Fruit fly (Drosophila melanogaster) whole organism, embryonic: ENCODE data around the gene Orp8.

ENCODE experiments used
- Ada2b ChIP-seq: fragments of 200-800 bp; sonication (Bioruptor generic); IDR thresholded peaks from 2 replicates; pipeline ENCODE4 v1.3.6; 2022; ENCODE audit warnings: missing biosample characterization, missing genetic modification characterization
- Antp ChIP-seq: fragments of 200-800 bp; sonication (Bioruptor generic); optimal IDR thresholded peaks from 3 replicates; lab custom pipeline; 2016; ENCODE audit warnings: missing biosample characterization, missing genetic modification characterization
- Asciz ChIP-seq: fragments of 200-800 bp; sonication (Bioruptor generic); optimal IDR thresholded peaks from 2 replicates; lab custom pipeline; 2017; ENCODE audit warnings: missing biosample characterization, mild to moderate bottlenecking, missing genetic modification characterization, missing genetic modification reagents
- C15 ChIP-seq: fragments of 200-800 bp; sonication (Bioruptor generic); IDR thresholded peaks from 3 replicates; pipeline ENCODE4 v1.3.6; 2022; ENCODE audit warnings: missing biosample characterization, missing genetic modification characterization
- CG10462 ChIP-seq: fragments of 200-800 bp; sonication (Bioruptor generic); optimal IDR thresholded peaks from 2 replicates; lab custom pipeline; 2016; ENCODE audit warnings: missing biosample characterization, missing genetic modification characterization
- CG11398 ChIP-seq: fragments of 200-800 bp; sonication (Bioruptor generic); optimal IDR thresholded peaks from 2 replicates; lab custom pipeline; 2016; ENCODE audit warnings: missing biosample characterization, missing genetic modification characterization
- CG12236 ChIP-seq: fragments of 200-800 bp; sonication (Bioruptor generic); optimal IDR thresholded peaks from 2 replicates; lab custom pipeline; 2016; ENCODE audit warnings: missing biosample characterization, missing genetic modification characterization
- CG12659 ChIP-seq: fragments of 200-800 bp; sonication (Bioruptor generic); optimal IDR thresholded peaks from 3 replicates; lab custom pipeline; 2017; ENCODE audit warnings: mild to moderate bottlenecking, missing biosample characterization, missing genetic modification reagents, missing genetic modification characterization
- CG13894 ChIP-seq: fragments of 200-800 bp; sonication (Bioruptor generic); optimal IDR thresholded peaks from 3 replicates; lab custom pipeline; 2018; ENCODE audit warnings: missing biosample characterization, mild to moderate bottlenecking, missing genetic modification characterization, moderate library complexity
- CG14014 ChIP-seq: fragments of 200-800 bp; sonication (Bioruptor generic); IDR thresholded peaks from 2 replicates; pipeline ENCODE4 v1.3.6; 2022; ENCODE audit warnings: missing biosample characterization, missing genetic modification characterization
- CG15601 ChIP-seq: fragments of 200-800 bp; sonication (Bioruptor generic); optimal IDR thresholded peaks from 3 replicates; lab custom pipeline; 2019; ENCODE audit warnings: missing biosample characterization, mild to moderate bottlenecking, missing genetic modification characterization, moderate library complexity
- CG17802 ChIP-seq: fragments of 200-800 bp; sonication (Bioruptor generic); optimal IDR thresholded peaks from 2 replicates; lab custom pipeline; 2018; ENCODE audit warnings: missing biosample characterization, mild to moderate bottlenecking, missing genetic modification characterization, moderate library complexity
- CG18764 ChIP-seq: fragments of 200-800 bp; sonication (Bioruptor generic); optimal IDR thresholded peaks from 3 replicates; lab custom pipeline; 2016; ENCODE audit warnings: missing biosample characterization, missing genetic modification characterization
- CG3847 ChIP-seq: fragments of 200-800 bp; sonication (Bioruptor generic); IDR thresholded peaks from 2 replicates; pipeline ENCODE4 v1.3.6; 2022; ENCODE audit warnings: missing biosample characterization, missing genetic modification characterization
- CG4617 ChIP-seq: fragments of 200-800 bp; sonication (Bioruptor generic); optimal IDR thresholded peaks from 3 replicates; lab custom pipeline; 2016; ENCODE audit warnings: missing biosample characterization, missing genetic modification characterization, borderline replicate concordance
- CG5180 ChIP-seq: fragments of 200-800 bp; sonication (Bioruptor generic); optimal IDR thresholded peaks from 3 replicates; lab custom pipeline; 2017; ENCODE audit warnings: missing biosample characterization, missing genetic modification characterization, mild to moderate bottlenecking, moderate library complexity, missing genetic modification reagents
- CG7556 ChIP-seq: fragments of 200-800 bp; sonication (Bioruptor generic); optimal IDR thresholded peaks from 2 replicates; lab custom pipeline; 2017; ENCODE audit warnings: missing biosample characterization, mild to moderate bottlenecking, missing genetic modification characterization
- CG7928 ChIP-seq: fragments of 200-800 bp; sonication (Bioruptor generic); optimal IDR thresholded peaks from 2 replicates; lab custom pipeline; 2017; ENCODE audit warnings: missing biosample characterization, mild to moderate bottlenecking, missing genetic modification characterization
- CG8924 ChIP-seq: fragments of 200-800 bp; optimal IDR thresholded peaks from 3 replicates; lab custom pipeline; 2019; ENCODE audit warnings: missing biosample characterization, mild to moderate bottlenecking, missing genetic modification characterization, moderate library complexity
- CG9215 ChIP-seq: fragments of 200-800 bp; sonication (Bioruptor generic); IDR thresholded peaks from 2 replicates; pipeline ENCODE4 v1.3.6; 2022; ENCODE audit warnings: missing biosample characterization, missing genetic modification characterization
- Camta ChIP-seq: fragments of 200-800 bp; sonication (Bioruptor generic); optimal IDR thresholded peaks from 2 replicates; lab custom pipeline; 2016; ENCODE audit warnings: missing biosample characterization, missing genetic modification characterization
- Dfd ChIP-seq, 2 experiments: fragments of >200 bp; optimal IDR thresholded peaks; 2 replicates each; lab custom pipeline; 2017; ENCODE audit warnings: missing biosample characterization in 2 of 2, missing genetic modification characterization in 2 of 2
- Doc3 ChIP-seq: fragments of 200-800 bp; sonication (Bioruptor generic); IDR thresholded peaks from 3 replicates; pipeline ENCODE4 v1.3.6; 2022; ENCODE audit warnings: missing biosample characterization, missing genetic modification characterization; ENCODE audit not compliant: partially characterized antibody
- ERR ChIP-seq: fragments of 200-800 bp; sonication (Bioruptor generic); optimal IDR thresholded peaks from 2 replicates; lab custom pipeline; 2016; ENCODE audit warnings: missing biosample characterization, missing genetic modification characterization
- HLH3B ChIP-seq: fragments of 200-800 bp; sonication (Bioruptor generic); IDR thresholded peaks from 2 replicates; pipeline ENCODE4 v1.3.6; 2022; ENCODE audit warnings: missing biosample characterization, missing genetic modification characterization
- HmgD ChIP-seq: fragments of 200-800 bp; sonication (Bioruptor generic); optimal IDR thresholded peaks from 3 replicates; lab custom pipeline; 2016; ENCODE audit warnings: missing biosample characterization, missing genetic modification characterization
- Mrtf ChIP-seq: fragments of 200-800 bp; sonication (Bioruptor generic); IDR thresholded peaks from 3 replicates; pipeline ENCODE4 v1.3.6; 2022; ENCODE audit warnings: missing biosample characterization, missing genetic modification characterization
- Nf-YC ChIP-seq: fragments of 200-800 bp; optimal IDR thresholded peaks from 3 replicates; lab custom pipeline; 2019; ENCODE audit warnings: missing biosample characterization, mild to moderate bottlenecking, missing genetic modification characterization, moderate library complexity
- PHDP ChIP-seq: fragments of 200-800 bp; sonication (Bioruptor generic); optimal IDR thresholded peaks from 3 replicates; lab custom pipeline; 2018; ENCODE audit warnings: missing biosample characterization, mild to moderate bottlenecking, missing genetic modification characterization, moderate library complexity
- Tbp ChIP-seq: fragments of >200 bp; optimal IDR thresholded peaks from 2 replicates; lab custom pipeline; 2018; ENCODE audit warnings: missing biosample characterization, missing genetic modification characterization
- bbx ChIP-seq: fragments of 200-800 bp; sonication (Bioruptor generic); IDR thresholded peaks from 2 replicates; pipeline ENCODE4 v1.3.6; 2022; ENCODE audit warnings: missing biosample characterization, missing genetic modification characterization; ENCODE audit not compliant: partially characterized antibody
- bigmax ChIP-seq: fragments of 200-800 bp; sonication (Bioruptor generic); optimal IDR thresholded peaks from 2 replicates; lab custom pipeline; 2018; ENCODE audit warnings: missing biosample characterization, mild to moderate bottlenecking, missing genetic modification characterization
- bowl ChIP-seq: fragments of 200-800 bp; sonication (Bioruptor generic); IDR thresholded peaks from 2 replicates; pipeline ENCODE4 v1.3.6; 2022; ENCODE audit warnings: missing biosample characterization, missing genetic modification characterization
- caup ChIP-seq: fragments of 200-800 bp; sonication (Bioruptor generic); optimal IDR thresholded peaks from 3 replicates; lab custom pipeline; 2017; ENCODE audit warnings: missing biosample characterization, mild to moderate bottlenecking, missing genetic modification characterization, moderate library complexity; ENCODE audit not compliant: severe bottlenecking
- dan ChIP-seq: fragments of 200-800 bp; sonication (Bioruptor generic); IDR thresholded peaks from 2 replicates; pipeline ENCODE4 v1.3.6; 2022; ENCODE audit warnings: missing biosample characterization, missing genetic modification characterization
- dm ChIP-seq: fragments of 200-800 bp; sonication (Bioruptor generic); optimal IDR thresholded peaks from 3 replicates; lab custom pipeline; 2016; ENCODE audit warnings: missing biosample characterization, missing genetic modification characterization
- gfzf ChIP-seq: fragments of 200-800 bp; sonication (Bioruptor generic); optimal IDR thresholded peaks from 2 replicates; lab custom pipeline; 2016; ENCODE audit warnings: missing biosample characterization, mild to moderate bottlenecking, missing genetic modification characterization, moderate library complexity
- grau ChIP-seq: fragments of 200-800 bp; optimal IDR thresholded peaks from 3 replicates; lab custom pipeline; 2019; ENCODE audit warnings: missing biosample characterization, mild to moderate bottlenecking, missing genetic modification characterization, moderate library complexity
- ham ChIP-seq: fragments of 200-800 bp; sonication (Bioruptor generic); IDR thresholded peaks from 2 replicates; pipeline ENCODE4 v1.3.6; 2022; ENCODE audit warnings: missing biosample characterization, missing genetic modification characterization
- klu ChIP-seq: fragments of 200-800 bp; sonication (Bioruptor generic); IDR thresholded peaks from 2 replicates; pipeline ENCODE4 v1.3.6; 2022; ENCODE audit warnings: missing biosample characterization, missing genetic modification characterization
- knrl ChIP-seq: fragments of 200-800 bp; sonication (Bioruptor generic); IDR thresholded peaks from 3 replicates; pipeline ENCODE4 v1.3.6; 2022; ENCODE audit warnings: missing biosample characterization, missing genetic modification characterization; ENCODE audit not compliant: partially characterized antibody
- lmd ChIP-seq: fragments of 200-800 bp; sonication (Bioruptor generic); IDR thresholded peaks from 2 replicates; pipeline ENCODE4 v1.3.6; 2022; ENCODE audit warnings: missing biosample characterization, missing genetic modification characterization
- odd ChIP-seq: fragments of 200-800 bp; sonication (Bioruptor generic); optimal IDR thresholded peaks from 2 replicates; lab custom pipeline; 2017; ENCODE audit warnings: missing biosample characterization, mild to moderate bottlenecking, missing genetic modification characterization
- rib ChIP-seq: fragments of 200-800 bp; sonication (Bioruptor generic); IDR thresholded peaks from 2 replicates; pipeline ENCODE4 v1.3.6; 2022; ENCODE audit warnings: missing biosample characterization, missing genetic modification characterization
- sc ChIP-seq, 3 experiments: fragments of >200 bp in 2 of 3; fragments of 200-800 bp in 1 of 3; sonication (Bioruptor generic) in 1 of 3; optimal IDR thresholded peaks; 2 replicates in 2 of 3; 3 replicates in 1 of 3; lab custom pipeline; 2017; ENCODE audit warnings: mild to moderate bottlenecking in 1 of 3, missing biosample characterization in 1 of 3, missing genetic modification characterization in 1 of 3, missing genetic modification reagents in 1 of 3
- sima ChIP-seq: fragments of 200-800 bp; sonication (Bioruptor generic); optimal IDR thresholded peaks from 2 replicates; lab custom pipeline; 2016; ENCODE audit warnings: missing biosample characterization, missing genetic modification characterization
- usp ChIP-seq: fragments of >200 bp; optimal IDR thresholded peaks from 2 replicates; lab custom pipeline; 2017; ENCODE audit warnings: missing biosample characterization, missing genetic modification characterization
- vvl ChIP-seq: fragments of 200-800 bp; sonication (Bioruptor generic); IDR thresholded peaks from 2 replicates; pipeline ENCODE4 v1.3.6; 2022; ENCODE audit warnings: missing biosample characterization, missing genetic modification characterization
- z ChIP-seq: fragments of 200-800 bp; sonication (Bioruptor generic); IDR thresholded peaks from 3 replicates; pipeline ENCODE4 v1.3.6; 2022; ENCODE audit warnings: missing biosample characterization, missing genetic modification characterization
- zf30C ChIP-seq: fragments of 200-800 bp; sonication (Bioruptor generic); optimal IDR thresholded peaks from 3 replicates; lab custom pipeline; 2018; ENCODE audit warnings: missing biosample characterization, mild to moderate bottlenecking, missing genetic modification characterization

Orp8 gene

DNA sequence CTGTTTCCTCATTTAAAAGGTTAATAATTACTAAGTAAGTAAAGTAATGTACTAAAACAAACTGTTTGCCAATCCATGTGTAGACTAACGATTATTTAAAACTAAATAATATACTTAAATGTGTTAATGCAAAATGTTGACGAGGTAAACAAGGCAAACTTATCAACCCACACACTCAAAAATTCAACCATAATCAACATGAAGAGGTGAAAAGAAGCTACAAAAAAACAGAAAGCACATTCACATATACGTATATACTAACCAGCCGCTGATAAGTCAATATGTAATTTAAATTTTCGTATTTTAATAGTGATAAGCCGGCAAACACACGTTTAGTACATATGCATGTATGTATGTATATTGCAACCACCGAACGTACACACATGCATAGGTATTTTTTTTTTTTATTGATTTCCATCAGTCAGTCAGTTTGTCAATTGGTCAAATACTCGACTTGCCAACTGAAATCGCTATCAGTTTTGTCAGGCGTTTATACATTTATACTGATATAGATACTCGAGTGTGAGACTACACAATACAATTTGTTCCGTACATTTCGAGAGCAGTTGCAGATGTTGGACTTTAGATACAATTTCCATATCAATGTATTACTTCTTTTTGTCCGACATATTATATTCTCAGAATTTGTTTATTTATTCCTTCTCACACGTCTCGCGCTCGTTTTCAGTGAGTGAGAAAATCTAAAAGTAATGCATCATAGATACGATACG is 49.5 kb upstream of the Orp8 start (continued):
- TF ChIP-seq Dfd (GFP tag; optimal IDR thresholded peaks at IDR 0.05; lab: Kevin White, UChicago) (no peak), sc (optimal IDR thresholded peaks at IDR 0.05; lab: Kevin White, UChicago) (no peak), sc (GFP tag; optimal IDR thresholded peaks at IDR 0.05; lab: Kevin White, UChicago) (peak; percentile 36), lmd (GFP tag; lab: Robert Waterston, UW) (peak; percentile 25; the same call in 1 of the 2 replicates), CG4617 (no peak), Tbp (no peak), grau (tag; lab: Kevin White, UChicago) (peak; percentile 36), Mrtf (GFP tag; lab: Robert Waterston, UW) (no peak), knrl (no peak), ERR (GFP tag; lab: Kevin White, UChicago) (no peak), Antp (no peak), dm (GFP tag; lab: Kevin White, UChicago) (no peak), HLH3B (GFP tag; lab: Robert Waterston, UW) (peak; percentile 13; the same call in 1 of the 2 replicates), klu (no peak), usp (GFP tag; lab: Kevin White, UChicago) (no peak), bbx (GFP tag; lab: Robert Waterston, UW) (no peak), caup (peak; percentile 23), vvl (GFP tag; lab: Robert Waterston, UW) (peak; percentile 50), Doc3 (no peak), CG14014 (GFP tag; lab: Robert Waterston, UW) (no peak), Asciz (GFP tag; lab: Kevin White, UChicago) (peak; percentile 84), Ada2b (GFP tag; lab: Robert Waterston, UW) (no peak), dan (GFP tag; lab: Robert Waterston, UW) (no peak), CG12236 (no peak), CG15601 (peak; percentile 37), C15 (GFP tag; lab: Robert Waterston, UW) (no peak), gfzf (GFP tag; lab: Kevin White, UChicago) (no peak), PHDP (peak; percentile 60), CG3847 (GFP tag; lab: Robert Waterston, UW) (no peak), CG7928 (GFP tag; lab: Kevin White, UChicago) (no peak), CG11398 (GFP tag; lab: Kevin White, UChicago) (peak; percentile 36), CG7556 (GFP tag; lab: Kevin White, UChicago) (peak; percentile 45), CG8924 (peak; percentile 21), bowl (GFP tag; lab: Robert Waterston, UW) (no peak), CG18764 (GFP tag; lab: Kevin White, UChicago) (peak; percentile 30), CG12659 (GFP tag; lab: Kevin White, UChicago) (peak; percentile 40), sima (GFP tag; lab: Kevin White, UChicago) (no peak), HmgD (no peak), CG5180 (GFP tag; lab: Kevin White, UChicago) (no peak), Nf-YC (no peak), z (no peak), rib (GFP tag; lab: Robert Waterston, UW) (no peak), bigmax (GFP tag; lab: Kevin White, UChicago) (no peak), zf30C (GFP tag; lab: Kevin White, UChicago) (no peak), odd (GFP tag; lab: Kevin White, UChicago) (peak; percentile 13), CG13894 (tag; lab: Kevin White, UChicago) (no peak), ham (GFP tag; lab: Robert Waterston, UW) (no peak), CG10462 (GFP tag; lab: Kevin White, UChicago) (no peak), CG17802 (tag; lab: Kevin White, UChicago) (no peak), Camta (GFP tag; lab: Kevin White, UChicago) (no peak), CG9215 (GFP tag; lab: Robert Waterston, UW) (no peak)
